Fruit fly (Drosophila melanogaster) whole organism, wandering third instar larva: ENCODE measurements around the gene Ube4B.
A peak's percentile ranks its signal among the peaks of the same experiment; 100 is the strongest.

ENCODE experiments used
- Abd-B ChIP-seq: fragments of >200 bp; optimal IDR thresholded peaks from 2 replicates; lab custom pipeline; 2017; ENCODE audit warnings: missing biosample characterization, missing genetic modification characterization
- CG32264 ChIP-seq: fragments of 200-800 bp; sonication (Bioruptor generic); optimal IDR thresholded peaks from 2 replicates; lab custom pipeline; 2016; ENCODE audit warnings: missing biosample characterization, missing genetic modification characterization
- CG9705 ChIP-seq: fragments of 200-800 bp; sonication (Bioruptor generic); optimal IDR thresholded peaks from 2 replicates; lab custom pipeline; 2018; ENCODE audit warnings: missing biosample characterization, mild to moderate bottlenecking, missing genetic modification characterization
- CrebA ChIP-seq: fragments of 200-800 bp; sonication (Bioruptor generic); optimal IDR thresholded peaks from 2 replicates; lab custom pipeline; 2016; ENCODE audit warnings: missing biosample characterization, mild to moderate bottlenecking, missing genetic modification characterization, borderline replicate concordance
- Dfd ChIP-seq: fragments of >200 bp; optimal IDR thresholded peaks from 2 replicates; lab custom pipeline; 2017; ENCODE audit warnings: missing biosample characterization, missing genetic modification characterization
- Dif ChIP-seq: fragments of 200-275, 200-300 bp; sonication (Bioruptor generic); optimal IDR thresholded peaks from 2 replicates; lab custom pipeline; 2018; ENCODE audit warnings: missing biosample characterization, missing genetic modification characterization; ENCODE audit not compliant: partially characterized antibody
- GATAd ChIP-seq: sonication (Bioruptor generic); optimal IDR thresholded peaks from 2 replicates; lab custom pipeline; 2016; ENCODE audit warnings: missing biosample characterization, missing genetic modification characterization
- HLH106 ChIP-seq: fragments of 200-800 bp; optimal IDR thresholded peaks from 3 replicates; lab custom pipeline; 2019; ENCODE audit warnings: missing biosample characterization, mild to moderate bottlenecking, missing genetic modification characterization, moderate library complexity
- Hnf4 ChIP-seq: fragments of 200-800 bp; sonication (Bioruptor generic); optimal IDR thresholded peaks from 2 replicates; lab custom pipeline; 2016; ENCODE audit warnings: missing biosample characterization, mild to moderate bottlenecking, missing genetic modification characterization
- Hr78 ChIP-seq: fragments of >200 bp; optimal IDR thresholded peaks from 2 replicates; lab custom pipeline; 2017; ENCODE audit warnings: missing biosample characterization, missing genetic modification characterization
- Hr83 ChIP-seq: fragments of 200-300 bp; sonication (Bioruptor generic); optimal IDR thresholded peaks from 2 replicates; lab custom pipeline; 2016; ENCODE audit warnings: missing biosample characterization, mild to moderate bottlenecking, missing genetic modification characterization, moderate library complexity; ENCODE audit not compliant: poor library complexity, severe bottlenecking
- Jra ChIP-seq: sonication (Bioruptor generic); optimal IDR thresholded peaks from 2 replicates; lab custom pipeline; 2016; ENCODE audit warnings: missing biosample characterization, missing genetic modification characterization
- Mio ChIP-seq: sonication (Bioruptor generic); optimal IDR thresholded peaks from 2 replicates; lab custom pipeline; 2016; ENCODE audit warnings: missing biosample characterization, missing genetic modification characterization
- Myc ChIP-seq: fragments of >200 bp; optimal IDR thresholded peaks from 2 replicates; lab custom pipeline; 2017
- N ChIP-seq: fragments of >200 bp; optimal IDR thresholded peaks from 2 replicates; lab custom pipeline; 2018; ENCODE audit warnings: missing biosample characterization, missing external identifiers, missing genetic modification characterization
- OdsH ChIP-seq: fragments of 200-800 bp; sonication (Bioruptor generic); optimal IDR thresholded peaks from 2 replicates; lab custom pipeline; 2016; ENCODE audit warnings: missing biosample characterization, mild to moderate bottlenecking, missing genetic modification characterization
- Rel ChIP-seq, 2 experiments: fragments of 200-800 bp; sonication (Bioruptor generic) in 1 of 2; optimal IDR thresholded peaks; 2 replicates in 1 of 2; 3 replicates in 1 of 2; lab custom pipeline; 2016 to 2019; ENCODE audit warnings: mild to moderate bottlenecking in 2 of 2, missing biosample characterization in 2 of 2, missing genetic modification characterization in 2 of 2, moderate library complexity in 1 of 2
- Sp1 ChIP-seq: fragments of 200-800 bp; sonication (Bioruptor generic); optimal IDR thresholded peaks from 3 replicates; lab custom pipeline; 2019; ENCODE audit warnings: missing biosample characterization, mild to moderate bottlenecking, missing genetic modification characterization, moderate library complexity
- Vsx2 ChIP-seq: fragments of 200-300, 225-300 bp; sonication (Bioruptor generic); optimal IDR thresholded peaks from 2 replicates; lab custom pipeline; 2018; ENCODE audit warnings: missing biosample characterization, missing genetic modification characterization; ENCODE audit not compliant: partially characterized antibody
- br ChIP-seq: fragments of 200-800 bp; sonication (Bioruptor generic); optimal IDR thresholded peaks from 2 replicates; lab custom pipeline; 2016; ENCODE audit warnings: missing biosample characterization, missing genetic modification characterization
- brk ChIP-seq: fragments of 200-800 bp; sonication (Bioruptor generic); optimal IDR thresholded peaks from 2 replicates; lab custom pipeline; 2016; ENCODE audit warnings: missing biosample characterization, mild to moderate bottlenecking, missing genetic modification characterization
- dl ChIP-seq, 2 experiments: fragments of 175-275, 200-275 bp in 1 of 2; fragments of 200-275 bp in 1 of 2; sonication (Bioruptor generic); optimal IDR thresholded peaks; lab custom pipeline; 2018; ENCODE audit warnings: mild to moderate bottlenecking in 2 of 2, missing biosample characterization in 2 of 2, missing genetic modification characterization in 2 of 2, moderate library complexity in 2 of 2; ENCODE audit not compliant: partially characterized antibody in 2 of 2, insufficient read depth in 1 of 2
- dmrt93B ChIP-seq: fragments of 200-800 bp; sonication (Bioruptor generic); optimal IDR thresholded peaks from 2 replicates; lab custom pipeline; 2018; ENCODE audit warnings: missing biosample characterization, mild to moderate bottlenecking, missing genetic modification characterization
- dsf ChIP-seq: sonication (Bioruptor generic); optimal IDR thresholded peaks from 2 replicates; lab custom pipeline; 2016; ENCODE audit warnings: missing biosample characterization, missing genetic modification characterization, borderline replicate concordance
- ey ChIP-seq: fragments of 200-800 bp; sonication (Bioruptor generic); optimal IDR thresholded peaks from 2 replicates; lab custom pipeline; 2016; ENCODE audit warnings: missing biosample characterization, missing genetic modification characterization
- foxo ChIP-seq, 2 experiments: fragments of 200-800 bp; sonication (Bioruptor generic); optimal IDR thresholded peaks; 2 replicates in 1 of 2; 3 replicates in 1 of 2; lab custom pipeline; 2016 to 2017; ENCODE audit warnings: missing biosample characterization in 2 of 2, missing genetic modification characterization in 2 of 2
- fru ChIP-seq: fragments of 200-800 bp; sonication (Bioruptor generic); optimal IDR thresholded peaks from 3 replicates; lab custom pipeline; 2016; ENCODE audit warnings: missing biosample characterization, mild to moderate bottlenecking, missing genetic modification characterization
- h ChIP-seq: fragments of 200-800 bp; sonication (Bioruptor generic); optimal IDR thresholded peaks from 3 replicates; lab custom pipeline; 2016; ENCODE audit warnings: missing biosample characterization, mild to moderate bottlenecking, missing genetic modification characterization
- jim ChIP-seq: fragments of 175-275, 200-325 bp; sonication (Bioruptor generic); optimal IDR thresholded peaks from 2 replicates; lab custom pipeline; 2016; ENCODE audit warnings: missing biosample characterization, mild to moderate bottlenecking, missing genetic modification characterization
- lola ChIP-seq: fragments of >200 bp; optimal IDR thresholded peaks from 2 replicates; lab custom pipeline; 2017; ENCODE audit warnings: missing biosample characterization, missing genetic modification characterization
- pan ChIP-seq: fragments of >200 bp; optimal IDR thresholded peaks from 2 replicates; lab custom pipeline; 2017
- psq ChIP-seq: fragments of 200-800 bp; sonication (Bioruptor generic); optimal IDR thresholded peaks from 3 replicates; lab custom pipeline; 2017; ENCODE audit warnings: missing biosample characterization, mild to moderate bottlenecking, missing genetic modification characterization, moderate library complexity
- rgr ChIP-seq: fragments of 200-800 bp; sonication (Bioruptor generic); optimal IDR thresholded peaks from 3 replicates; lab custom pipeline; 2016; ENCODE audit warnings: missing biosample characterization, mild to moderate bottlenecking, missing genetic modification characterization
- sage ChIP-seq: fragments of 200-800 bp; sonication (Bioruptor generic); optimal IDR thresholded peaks from 2 replicates; lab custom pipeline; 2016; ENCODE audit warnings: missing biosample characterization, mild to moderate bottlenecking, missing genetic modification characterization
- sv ChIP-seq: fragments of 200-800 bp; sonication (Bioruptor generic); optimal IDR thresholded peaks from 3 replicates; lab custom pipeline; 2016; ENCODE audit warnings: missing biosample characterization, missing genetic modification characterization
- tai ChIP-seq: sonication (Bioruptor generic); optimal IDR thresholded peaks from 2 replicates; lab custom pipeline; 2016; ENCODE audit warnings: missing biosample characterization, missing genetic modification characterization
- usp ChIP-seq: fragments of >200 bp; optimal IDR thresholded peaks from 2 replicates; lab custom pipeline; 2017; ENCODE audit warnings: missing biosample characterization, missing genetic modification characterization
- woc ChIP-seq: sonication (Bioruptor generic); optimal IDR thresholded peaks from 2 replicates; lab custom pipeline; 2016; ENCODE audit warnings: missing biosample characterization, mild to moderate bottlenecking, missing genetic modification characterization

Ube4B gene

dm6 chr2L:13060037-13060537, 40.9 kb upstream of the Ube4B start, which contains the start of gene CG9932:
CG9932 (minus strand) TSS chr2L:13060140.
- TF ChIP-seq fru (GFP tag; lab: Kevin White, UChicago) (peak; percentile 60), N (GFP tag; lab: Kevin White, UChicago) (no peak), jim (GFP tag; lab: Kevin White, UChicago) (no peak), dl (GFP tag; optimal IDR thresholded peaks at IDR 0.05; lab: Kevin White, UChicago; ENCODE audit: insufficient read depth in 1 of 2, partially characterized antibody in 2 of 2) (peak; percentile 83 to 95), brk (no peak), Hr78 (GFP tag; lab: Kevin White, UChicago) (no peak), rgr (GFP tag; lab: Kevin White, UChicago) (peak; percentile 53), OdsH (GFP tag; lab: Kevin White, UChicago) (peak; percentile 36), Hnf4 (peak; percentile 38), br (GFP tag; lab: Kevin White, UChicago) (peak; percentile 28), Myc (lab: Kevin White, UChicago) (no peak), CG9705 (no peak), CG32264 (GFP tag; lab: Kevin White, UChicago) (no peak), HLH106 (tag; lab: Kevin White, UChicago) (no peak), CrebA (peak; percentile 82), GATAd (GFP tag; lab: Kevin White, UChicago) (no peak), woc (no peak), psq (GFP tag; lab: Kevin White, UChicago) (peak; percentile 39), sv (GFP tag; lab: Kevin White, UChicago) (no peak), usp (GFP tag; lab: Kevin White, UChicago) (no peak), lola (no peak), Sp1 (GFP tag; lab: Kevin White, UChicago) (peak; percentile 28), Abd-B (GFP tag; lab: Kevin White, UChicago) (no peak), Hr83 (GFP tag; lab: Kevin White, UChicago) (peak; percentile 55), Dfd (no peak), pan (lab: Kevin White, UChicago) (no peak), Mio (GFP tag; lab: Kevin White, UChicago) (no peak), dsf (GFP tag; lab: Kevin White, UChicago) (no peak), ey (peak; percentile 7), Dif (GFP tag; lab: Kevin White, UChicago) (peak; percentile 97), tai (GFP tag; lab: Kevin White, UChicago) (no peak), sage (GFP tag; lab: Kevin White, UChicago) (peak; percentile 28), Rel (GFP tag; optimal IDR thresholded peaks at IDR 0.05; lab: Kevin White, UChicago) (no peak), Rel (tag; optimal IDR thresholded peaks at IDR 0.05; lab: Kevin White, UChicago) (no peak), Jra (GFP tag; lab: Kevin White, UChicago) (no peak), foxo (GFP tag; optimal IDR thresholded peaks at IDR 0.05; lab: Kevin White, UChicago) (peak; percentile 17 to 42), h (GFP tag; lab: Kevin White, UChicago) (peak; percentile 75), dmrt93B (no peak), Vsx2 (GFP tag; lab: Kevin White, UChicago) (peak; percentile 64)
- TF ChIP-seq, all 38 proteins: peak for 16

dm6 chr2L:13056022-13056421, 36.8 kb upstream of the Ube4B start:
- TF ChIP-seq ey, result peak; percentile 46
- TF ChIP-seq jim (GFP tag; lab: Kevin White, UChicago), result no peak
- TF ChIP-seq Vsx2 (GFP tag; lab: Kevin White, UChicago), result no peak
- TF ChIP-seq dmrt93B, result no peak
- peak; percentile 15 for TF ChIP-seq rgr (GFP tag; lab: Kevin White, UChicago)
- TF ChIP-seq h (GFP tag; lab: Kevin White, UChicago), result peak; percentile 33
- TF ChIP-seq Hr83 (GFP tag; lab: Kevin White, UChicago), result no peak
- peak in 1 of 2 experiments; percentile 37 for TF ChIP-seq foxo (GFP tag; optimal IDR thresholded peaks at IDR 0.05; lab: Kevin White, UChicago)
- TF ChIP-seq woc, result no peak
- TF ChIP-seq br (GFP tag; lab: Kevin White, UChicago), result peak; percentile 22
- no peak for TF ChIP-seq N (GFP tag; lab: Kevin White, UChicago)
- no peak for TF ChIP-seq Myc (lab: Kevin White, UChicago)
- peak; percentile 23 for TF ChIP-seq OdsH (GFP tag; lab: Kevin White, UChicago)
- TF ChIP-seq HLH106 (tag; lab: Kevin White, UChicago), result peak; percentile 3
- TF ChIP-seq, all 38 proteins: peak for 7
